Fruit fly (Drosophila melanogaster) whole organism, wandering third instar larva: ENCODE data around the gene Hand.

ENCODE experiments used
- CG32264 ChIP-seq: fragments of 200-800 bp; sonication (Bioruptor generic); optimal IDR thresholded peaks from 2 replicates; lab custom pipeline; 2016; ENCODE audit warnings: missing biosample characterization, missing genetic modification characterization
- CG9705 ChIP-seq: fragments of 200-800 bp; sonication (Bioruptor generic); optimal IDR thresholded peaks from 2 replicates; lab custom pipeline; 2018; ENCODE audit warnings: missing biosample characterization, mild to moderate bottlenecking, missing genetic modification characterization
- CrebA ChIP-seq: fragments of 200-800 bp; sonication (Bioruptor generic); optimal IDR thresholded peaks from 2 replicates; lab custom pipeline; 2016; ENCODE audit warnings: missing biosample characterization, mild to moderate bottlenecking, missing genetic modification characterization, borderline replicate concordance
- Dfd ChIP-seq: fragments of >200 bp; optimal IDR thresholded peaks from 2 replicates; lab custom pipeline; 2017; ENCODE audit warnings: missing biosample characterization, missing genetic modification characterization
- Dif ChIP-seq: fragments of 200-275, 200-300 bp; sonication (Bioruptor generic); optimal IDR thresholded peaks from 2 replicates; lab custom pipeline; 2018; ENCODE audit warnings: missing biosample characterization, missing genetic modification characterization; ENCODE audit not compliant: partially characterized antibody
- HLH106 ChIP-seq: fragments of 200-800 bp; optimal IDR thresholded peaks from 3 replicates; lab custom pipeline; 2019; ENCODE audit warnings: missing biosample characterization, mild to moderate bottlenecking, missing genetic modification characterization, moderate library complexity
- Hnf4 ChIP-seq: fragments of 200-800 bp; sonication (Bioruptor generic); optimal IDR thresholded peaks from 2 replicates; lab custom pipeline; 2016; ENCODE audit warnings: missing biosample characterization, mild to moderate bottlenecking, missing genetic modification characterization
- Hr78 ChIP-seq: fragments of >200 bp; optimal IDR thresholded peaks from 2 replicates; lab custom pipeline; 2017; ENCODE audit warnings: missing biosample characterization, missing genetic modification characterization
- Hr83 ChIP-seq: fragments of 200-300 bp; sonication (Bioruptor generic); optimal IDR thresholded peaks from 2 replicates; lab custom pipeline; 2016; ENCODE audit warnings: missing biosample characterization, mild to moderate bottlenecking, missing genetic modification characterization, moderate library complexity; ENCODE audit not compliant: poor library complexity, severe bottlenecking
- Jra ChIP-seq: sonication (Bioruptor generic); optimal IDR thresholded peaks from 2 replicates; lab custom pipeline; 2016; ENCODE audit warnings: missing biosample characterization, missing genetic modification characterization
- Myc ChIP-seq: fragments of >200 bp; optimal IDR thresholded peaks from 2 replicates; lab custom pipeline; 2017
- N ChIP-seq: fragments of >200 bp; optimal IDR thresholded peaks from 2 replicates; lab custom pipeline; 2018; ENCODE audit warnings: missing biosample characterization, missing external identifiers, missing genetic modification characterization
- Rel ChIP-seq, 2 experiments: fragments of 200-800 bp; sonication (Bioruptor generic) in 1 of 2; optimal IDR thresholded peaks; 2 replicates in 1 of 2; 3 replicates in 1 of 2; lab custom pipeline; 2016 to 2019; ENCODE audit warnings: mild to moderate bottlenecking in 2 of 2, missing biosample characterization in 2 of 2, missing genetic modification characterization in 2 of 2, moderate library complexity in 1 of 2
- Sp1 ChIP-seq: fragments of 200-800 bp; sonication (Bioruptor generic); optimal IDR thresholded peaks from 3 replicates; lab custom pipeline; 2019; ENCODE audit warnings: missing biosample characterization, mild to moderate bottlenecking, missing genetic modification characterization, moderate library complexity
- brk ChIP-seq: fragments of 200-800 bp; sonication (Bioruptor generic); optimal IDR thresholded peaks from 2 replicates; lab custom pipeline; 2016; ENCODE audit warnings: missing biosample characterization, mild to moderate bottlenecking, missing genetic modification characterization
- dl ChIP-seq, 2 experiments: fragments of 175-275, 200-275 bp in 1 of 2; fragments of 200-275 bp in 1 of 2; sonication (Bioruptor generic); optimal IDR thresholded peaks; lab custom pipeline; 2018; ENCODE audit warnings: mild to moderate bottlenecking in 2 of 2, missing biosample characterization in 2 of 2, missing genetic modification characterization in 2 of 2, moderate library complexity in 2 of 2; ENCODE audit not compliant: partially characterized antibody in 2 of 2, insufficient read depth in 1 of 2
- ey ChIP-seq: fragments of 200-800 bp; sonication (Bioruptor generic); optimal IDR thresholded peaks from 2 replicates; lab custom pipeline; 2016; ENCODE audit warnings: missing biosample characterization, missing genetic modification characterization
- foxo ChIP-seq, 2 experiments: fragments of 200-800 bp; sonication (Bioruptor generic); optimal IDR thresholded peaks; 2 replicates in 1 of 2; 3 replicates in 1 of 2; lab custom pipeline; 2016 to 2017; ENCODE audit warnings: missing biosample characterization in 2 of 2, missing genetic modification characterization in 2 of 2
- fru ChIP-seq: fragments of 200-800 bp; sonication (Bioruptor generic); optimal IDR thresholded peaks from 3 replicates; lab custom pipeline; 2016; ENCODE audit warnings: missing biosample characterization, mild to moderate bottlenecking, missing genetic modification characterization
- h ChIP-seq: fragments of 200-800 bp; sonication (Bioruptor generic); optimal IDR thresholded peaks from 3 replicates; lab custom pipeline; 2016; ENCODE audit warnings: missing biosample characterization, mild to moderate bottlenecking, missing genetic modification characterization
- jim ChIP-seq: fragments of 175-275, 200-325 bp; sonication (Bioruptor generic); optimal IDR thresholded peaks from 2 replicates; lab custom pipeline; 2016; ENCODE audit warnings: missing biosample characterization, mild to moderate bottlenecking, missing genetic modification characterization
- psq ChIP-seq: fragments of 200-800 bp; sonication (Bioruptor generic); optimal IDR thresholded peaks from 3 replicates; lab custom pipeline; 2017; ENCODE audit warnings: missing biosample characterization, mild to moderate bottlenecking, missing genetic modification characterization, moderate library complexity
- rgr ChIP-seq: fragments of 200-800 bp; sonication (Bioruptor generic); optimal IDR thresholded peaks from 3 replicates; lab custom pipeline; 2016; ENCODE audit warnings: missing biosample characterization, mild to moderate bottlenecking, missing genetic modification characterization
- sage ChIP-seq: fragments of 200-800 bp; sonication (Bioruptor generic); optimal IDR thresholded peaks from 2 replicates; lab custom pipeline; 2016; ENCODE audit warnings: missing biosample characterization, mild to moderate bottlenecking, missing genetic modification characterization
- tai ChIP-seq: sonication (Bioruptor generic); optimal IDR thresholded peaks from 2 replicates; lab custom pipeline; 2016; ENCODE audit warnings: missing biosample characterization, missing genetic modification characterization
- usp ChIP-seq: fragments of >200 bp; optimal IDR thresholded peaks from 2 replicates; lab custom pipeline; 2017; ENCODE audit warnings: missing biosample characterization, missing genetic modification characterization
- woc ChIP-seq: sonication (Bioruptor generic); optimal IDR thresholded peaks from 2 replicates; lab custom pipeline; 2016; ENCODE audit warnings: missing biosample characterization, mild to moderate bottlenecking, missing genetic modification characterization

The Hand gene

dm6 chr2L:10260750-10261493, 34.3 kb downstream of the Hand start, which contains the start of gene Pten (continued):
- TF ChIP-seq CrebA (no peak), fru (GFP tag; lab: Kevin White, UChicago) (no peak), Hr78 (GFP tag; lab: Kevin White, UChicago) (no peak), jim (GFP tag; lab: Kevin White, UChicago) (no peak), HLH106 (tag; lab: Kevin White, UChicago) (no peak)

dm6 chr2L:10259960-10260749, 35.0 kb downstream of the Hand start:
- TF ChIP-seq CG32264 (no peak), psq (GFP tag; lab: Kevin White, UChicago) (no peak), CG9705 (GFP tag; lab: Kevin White, UChicago) (no peak), Hr83 (GFP tag; lab: Kevin White, UChicago) (no peak), Sp1 (GFP tag; lab: Kevin White, UChicago) (no peak), Myc (no peak), N (GFP tag; lab: Kevin White, UChicago) (peak; percentile 52), Dfd (GFP tag; lab: Kevin White, UChicago) (peak; percentile 93), ey (GFP tag; lab: Kevin White, UChicago) (peak; percentile 9)
- TF ChIP-seq, all 38 proteins: peak for 3

- TF ChIP-seq woc (GFP tag; lab: Kevin White, UChicago) = peak; percentile 41
- no peak for TF ChIP-seq CrebA
- peak; percentile 40 for TF ChIP-seq sage
Observed at dm6 chr2L:10255725-10256158, 39.4 kb downstream of the Hand start, which contains the start of gene CG5676. TSS of gene CG5676 (minus strand) at chr2L:10255891.

dm6 chr2L:10251592-10251991, 43.6 kb downstream of the Hand start, which contains the start of gene Ror:
TSS of gene Ror (plus strand) at chr2L:10251843.
- TF ChIP-seq tai (no peak), foxo (GFP tag; optimal IDR thresholded peaks at IDR 0.05; lab: Kevin White, UChicago) (no peak), brk (GFP tag; lab: Kevin White, UChicago) (no peak), HLH106 (tag; lab: Kevin White, UChicago) (no peak), Hnf4 (GFP tag; lab: Kevin White, UChicago) (no peak), Hr83 (GFP tag; lab: Kevin White, UChicago) (no peak), jim (GFP tag; lab: Kevin White, UChicago) (no peak), h (GFP tag; lab: Kevin White, UChicago) (no peak), Dif (GFP tag; lab: Kevin White, UChicago) (no peak), dl (GFP tag; optimal IDR thresholded peaks at IDR 0.05; lab: Kevin White, UChicago; ENCODE audit: insufficient read depth in 1 of 2, partially characterized antibody in 2 of 2) (no peak)

dm6 chr2L:10250441-10250847, 44.7 kb downstream of the Hand start, which contains the start of the genes bsk and CG31717:
TSS of gene bsk (minus strand) at chr2L:10250501.
TSS of gene CG31717 (plus strand) at chr2L:10250737.
- TF ChIP-seq tai (peak; percentile 60), jim (GFP tag; lab: Kevin White, UChicago) (peak; percentile 71), Hr83 (GFP tag; lab: Kevin White, UChicago) (no peak), Jra (GFP tag; lab: Kevin White, UChicago) (peak; percentile 32)

- TF ChIP-seq rgr (GFP tag; lab: Kevin White, UChicago) (no peak), ey (GFP tag; lab: Kevin White, UChicago) (no peak), usp (no peak), Rel (GFP tag; optimal IDR thresholded peaks at IDR 0.05; lab: Kevin White, UChicago) (no peak), Rel (tag; optimal IDR thresholded peaks at IDR 0.05; lab: Kevin White, UChicago) (peak; percentile 7)
Observed at dm6 chr2L:10249655-10250202, 45.5 kb downstream of the Hand start.
